Worm (Caenorhabditis elegans): ENCODE results near the gene plpp-1.2.

Gene plpp-1.2

ce11 chrII:6489711-6490184 is 4.5 kb downstream of the plpp-1.2 start, which contains the start of the genes snr-3 and rsp-5:
Gene snr-3 (minus strand): TSS chrII:6489761.
Gene rsp-5 (plus strand): TSS chrII:6490165.
- peak; percentile 79 for TF ChIP-seq nfya-1 (tag; optimal IDR thresholded peaks at IDR 0.05)
- no peak for TF ChIP-seq Y22D7AL.16 (tag; optimal IDR thresholded peaks at IDR 0.05)
- TF ChIP-seq elt-4 (tag; optimal IDR thresholded peaks at IDR 0.05) = no peak
- TF ChIP-seq tbx-2 (tag; optimal IDR thresholded peaks at IDR 0.05) = peak; percentile 8
- no peak for TF ChIP-seq rnt-1 (tag; optimal IDR thresholded peaks at IDR 0.05)
- TF ChIP-seq unc-42 (tag; optimal IDR thresholded peaks at IDR 0.05) = no peak
- TF ChIP-seq nhr-11 (tag; optimal IDR thresholded peaks at IDR 0.05) = no peak
- no peak for TF ChIP-seq ceh-19 (GFP tag; optimal IDR thresholded peaks at IDR 0.05)

DNA sequence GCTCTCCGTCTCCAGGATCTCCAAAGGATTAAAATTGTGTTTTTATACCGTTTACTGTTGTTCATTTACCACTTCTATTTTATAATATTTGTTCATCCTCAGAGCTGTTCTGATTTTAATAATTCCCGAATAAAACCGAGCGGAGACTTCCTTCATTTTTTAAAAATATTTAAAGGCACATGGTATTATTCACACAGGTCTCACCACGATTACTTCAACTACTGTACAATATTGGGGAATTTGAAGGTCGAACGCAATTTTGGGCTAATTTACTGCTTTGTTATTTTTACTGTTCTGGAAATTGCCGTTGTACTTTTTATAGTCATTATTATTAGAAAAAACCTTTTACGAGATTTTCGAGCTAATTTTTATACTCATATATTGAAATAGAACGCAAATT is 5.9 kb downstream of the plpp-1.2 start:
- TF ChIP-seq ref-2 (tag; optimal IDR thresholded peaks at IDR 0.05) = no peak
- TF ChIP-seq mec-3 (tag; optimal IDR thresholded peaks at IDR 0.05; ENCODE audit: borderline replicate concordance) = no peak
- no peak for TF ChIP-seq pat-9 (tag; optimal IDR thresholded peaks at IDR 0.05)
- TF ChIP-seq ceh-2 (tag; optimal IDR thresholded peaks at IDR 0.05) = no peak
- TF ChIP-seq odd-2 (tag; optimal IDR thresholded peaks at IDR 0.05) = no peak
- no peak for TF ChIP-seq fkh-10 (GFP tag; optimal IDR thresholded peaks at IDR 0.05)
- TF ChIP-seq rnt-1 (tag; optimal IDR thresholded peaks at IDR 0.05) = no peak
- no peak for TF ChIP-seq ceh-22 (tag; optimal IDR thresholded peaks at IDR 0.05)
- no peak for TF ChIP-seq K02D7.2 (tag; optimal IDR thresholded peaks at IDR 0.05)
- no peak for TF ChIP-seq unc-3 (GFP tag; conservative IDR thresholded peaks at IDR 0.05)
- no peak for TF ChIP-seq unc-3 (tag; optimal IDR thresholded peaks at IDR 0.05)
- no peak for TF ChIP-seq ceh-6 (GFP tag; optimal IDR thresholded peaks at IDR 0.05)
- no peak for TF ChIP-seq ceh-45 (GFP tag; IDR thresholded peaks at IDR 0.05)
- TF ChIP-seq K09A11.1 (tag; optimal IDR thresholded peaks at IDR 0.05; ENCODE audit: insufficient read depth) = no peak
- no peak for TF ChIP-seq ceh-34 (tag; optimal IDR thresholded peaks at IDR 0.05)
- no peak for TF ChIP-seq ceh-18 (tag; optimal IDR thresholded peaks at IDR 0.05)

DNA sequence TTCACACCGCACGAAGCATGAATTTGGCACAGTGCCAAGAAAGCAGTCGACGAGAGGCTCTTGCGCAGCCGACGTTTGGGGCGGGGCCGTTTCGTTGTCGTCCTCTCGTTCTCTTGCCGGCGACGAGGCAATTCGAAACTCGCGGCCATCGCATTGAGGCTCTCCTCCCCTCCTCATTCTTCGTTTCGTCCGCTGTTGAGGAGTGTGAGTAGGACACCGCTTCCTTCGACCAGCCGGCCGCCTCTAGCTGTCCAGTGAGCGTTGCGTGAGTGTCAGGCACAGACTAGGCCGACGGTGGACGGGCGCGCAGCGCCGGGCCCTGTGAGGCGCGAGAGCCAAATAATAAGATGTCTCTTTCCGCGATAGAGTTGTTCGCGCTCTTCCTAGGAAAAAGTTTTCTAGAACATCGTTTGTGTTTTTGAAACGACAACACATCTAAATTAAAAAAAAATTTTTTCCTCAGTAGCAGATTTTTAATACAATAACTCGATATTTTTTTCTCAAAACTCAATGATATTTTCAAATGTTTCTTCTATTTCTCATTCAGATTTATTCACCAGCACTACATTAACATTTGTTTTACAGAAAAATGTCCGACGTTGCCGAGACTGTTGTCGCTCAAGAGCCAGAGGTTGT is 6.7 kb downstream of the plpp-1.2 start, which contains the start of the genes T28D9.11 and T28D9.1:
T28D9.11 (minus strand) TSS at position 177 of the 636 bp plus-strand sequence.
T28D9.1 (plus strand) TSS at position 586 of the 636 bp plus-strand sequence.
- no peak for TF ChIP-seq F13H6.1 (tag; optimal IDR thresholded peaks at IDR 0.05)
- TF ChIP-seq elt-2 (tag; optimal IDR thresholded peaks at IDR 0.05) = no peak
- peak; percentile 49 for TF ChIP-seq pros-1 (tag; optimal IDR thresholded peaks at IDR 0.05)
- no peak for TF ChIP-seq unc-86 (tag; optimal IDR thresholded peaks at IDR 0.05)
- peak; percentile 44 for TF ChIP-seq C38D4.7 (GFP tag; optimal IDR thresholded peaks at IDR 0.05)
- no peak for TF ChIP-seq Y22D7AL.16 (tag; optimal IDR thresholded peaks at IDR 0.05)
- TF ChIP-seq tbx-2 (tag; optimal IDR thresholded peaks at IDR 0.05) = peak; percentile 67
- TF ChIP-seq pqm-1 (tag; optimal IDR thresholded peaks at IDR 0.05) = no peak
- TF ChIP-seq ceh-2 (tag; optimal IDR thresholded peaks at IDR 0.05) = peak; percentile 28
- TF ChIP-seq ceh-48 (tag; optimal IDR thresholded peaks at IDR 0.05) = no peak
- no peak for TF ChIP-seq tbx-7 (tag; optimal IDR thresholded peaks at IDR 0.05)
- TF ChIP-seq pag-3 (tag; optimal IDR thresholded peaks at IDR 0.05; ENCODE audit: borderline replicate concordance) = no peak
- TF ChIP-seq pha-4 (tag; optimal IDR thresholded peaks at IDR 0.05) = no peak
- TF ChIP-seq gmeb-2 (tag; optimal IDR thresholded peaks at IDR 0.05) = no peak
- no peak for TF ChIP-seq ama-1 (optimal IDR thresholded peaks at IDR 0.05)
- TF ChIP-seq ref-2 (tag; optimal IDR thresholded peaks at IDR 0.05) = peak; percentile 41
- no peak for TF ChIP-seq ceh-24 (tag; optimal IDR thresholded peaks at IDR 0.05)
- peak; percentile 75 for TF ChIP-seq ceh-14 (tag; optimal IDR thresholded peaks at IDR 0.05)
- peak; percentile 27 for TF ChIP-seq ceh-18 (tag; optimal IDR thresholded peaks at IDR 0.05)
- TF ChIP-seq K09A11.1 (tag; optimal IDR thresholded peaks at IDR 0.05; ENCODE audit: insufficient read depth) = no peak
- peak; percentile 50 for TF ChIP-seq dmd-4 (tag; optimal IDR thresholded peaks at IDR 0.05; ENCODE audit: borderline replicate concordance)
- TF ChIP-seq sdc-2 (tag; optimal IDR thresholded peaks at IDR 0.05) = peak; percentile 37
- peak; percentile 12 for TF ChIP-seq fkh-6 (tag; optimal IDR thresholded peaks at IDR 0.05)
- TF ChIP-seq ttx-3 (tag; optimal IDR thresholded peaks at IDR 0.05) = no peak
- TF ChIP-seq rnt-1 (tag; optimal IDR thresholded peaks at IDR 0.05) = no peak
- no peak for TF ChIP-seq hlh-15 (tag; optimal IDR thresholded peaks at IDR 0.05)
- TF ChIP-seq dve-1 (tag; optimal IDR thresholded peaks at IDR 0.05) = peak; percentile 5
- TF ChIP-seq ztf-16 (tag; optimal IDR thresholded peaks at IDR 0.05) = no peak
- TF ChIP-seq nfya-1 (tag; optimal IDR thresholded peaks at IDR 0.05) = peak; percentile 64
- TF ChIP-seq unc-3 (GFP tag; conservative IDR thresholded peaks at IDR 0.05) = no peak; the same call in 1 of the 2 replicates
- TF ChIP-seq unc-3 (tag; optimal IDR thresholded peaks at IDR 0.05) = no peak
- 0 out of 2 replicates have a peak, but pooled peaks have one; percentile 10 for TF ChIP-seq sox-2 (GFP tag; IDR thresholded peaks at IDR 0.05)
- peak; percentile 61 for TF ChIP-seq syd-9 (tag; optimal IDR thresholded peaks at IDR 0.05)
- no peak for TF ChIP-seq nhr-232 (tag; optimal IDR thresholded peaks at IDR 0.05)
